Worm (Caenorhabditis elegans) whole organism, L3 larva: ENCODE measurements around the gene nhr-56.

Experiments
- ceh-28 ChIP-seq: fragments of 150-350 bp; optimal IDR thresholded peaks from 2 replicates; lab custom pipeline; 2014; ENCODE audit warnings: missing biosample characterization, missing genetic modification reagents, missing genetic modification characterization
- ceh-82 ChIP-seq: fragments of 150-350 bp; optimal IDR thresholded peaks from 2 replicates; lab custom pipeline; 2014; ENCODE audit warnings: missing biosample characterization, missing genetic modification characterization
- nfya-1 ChIP-seq: sonication (generic microtip); optimal IDR thresholded peaks from 2 replicates; lab custom pipeline; 2017; ENCODE audit warnings: missing genetic modification characterization, mild to moderate bottlenecking, missing compliant biosample characterization, antibody characterized with exemption, moderate library complexity; ENCODE audit not compliant: insufficient read depth
- ztf-11 ChIP-seq: fragments of 150-350 bp; optimal IDR thresholded peaks from 2 replicates; lab custom pipeline; 2014; ENCODE audit warnings: missing biosample characterization, missing genetic modification characterization

ce11 chrV:2260660-2261059 lies 41.9 kb downstream of the nhr-56 start, which contains the start of gene F41B5.12:
- TF ChIP-seq nfya-1 (tag; lab: Kevin White, UChicago), result no peak
- no peak for TF ChIP-seq ceh-28
- no peak for TF ChIP-seq ztf-11 (tag; lab: Kevin White, UChicago)
- TF ChIP-seq ceh-82 (tag; lab: Kevin White, UChicago), result no peak
